Fruit fly (Drosophila melanogaster): ENCODE results near the gene ss.

The ss gene

dm6 chr3R:16423323-16423722 is 19.8 kb upstream of the ss start:
- no peak for TF ChIP-seq noc (tag; optimal IDR thresholded peaks at IDR 0.05)

- no peak for TF ChIP-seq noc (tag; optimal IDR thresholded peaks at IDR 0.05)
These were observed 13.0 kb upstream of the ss start for dm6 chr3R:16416508-16416907.

dm6 chr3R:16413734-16414133 is 10.2 kb upstream of the ss start:
- TF ChIP-seq noc (tag; optimal IDR thresholded peaks at IDR 0.05): no peak

- no peak for TF ChIP-seq noc (tag; optimal IDR thresholded peaks at IDR 0.05)
These were observed 7.2 kb upstream of the ss start for dm6 chr3R:16410706-16411105.

dm6 chr3R:16408434-16408833 is 4.9 kb upstream of the ss start:
- TF ChIP-seq noc (tag; optimal IDR thresholded peaks at IDR 0.05): no peak

- no peak for TF ChIP-seq noc (tag; optimal IDR thresholded peaks at IDR 0.05)
These were observed 3.1 kb upstream of the ss start for dm6 chr3R:16406618-16407017.

- no peak for TF ChIP-seq noc (tag; optimal IDR thresholded peaks at IDR 0.05)
These were observed 206 bp upstream of the ss start for dm6 chr3R:16403734-16404057.

- TF ChIP-seq noc (tag; optimal IDR thresholded peaks at IDR 0.05): no peak
These were observed 6.9 kb downstream of the ss start for dm6 chr3R:16396565-16396964.

dm6 chr3R:16395448-16395847 is 8.0 kb downstream of the ss start:
- no peak for TF ChIP-seq noc (tag; optimal IDR thresholded peaks at IDR 0.05)

dm6 chr3R:16394531-16394930 is 9.0 kb downstream of the ss start:
- TF ChIP-seq noc (tag; optimal IDR thresholded peaks at IDR 0.05): no peak

- no peak for TF ChIP-seq noc (tag; optimal IDR thresholded peaks at IDR 0.05)
These were observed 14.4 kb downstream of the ss start for dm6 chr3R:16389117-16389516.

- no peak for TF ChIP-seq noc (tag; optimal IDR thresholded peaks at IDR 0.05)
These were observed 16.5 kb downstream of the ss start for dm6 chr3R:16387039-16387438.

- TF ChIP-seq noc (tag; optimal IDR thresholded peaks at IDR 0.05): no peak
These were observed 17.9 kb downstream of the ss start for dm6 chr3R:16385586-16385985.

- TF ChIP-seq noc (tag; optimal IDR thresholded peaks at IDR 0.05): no peak
These were observed 29.4 kb downstream of the ss start for dm6 chr3R:16374101-16374500.

dm6 chr3R:16370433-16370832 is 33.1 kb downstream of the ss start, which contains the start of gene CG10317:
Gene CG10317, minus strand, starts transcription at chr3R:16370533.
- no peak for TF ChIP-seq noc (tag; optimal IDR thresholded peaks at IDR 0.05)

- no peak for TF ChIP-seq noc (tag; optimal IDR thresholded peaks at IDR 0.05)
These were observed 35.2 kb downstream of the ss start, which contains the start of gene js for dm6 chr3R:16368288-16368687. Gene js, minus strand, starts transcription at chr3R:16368306.

dm6 chr3R:16360008-16360407 is 43.5 kb downstream of the ss start, which contains the start of gene CG42446:
Gene CG42446, minus strand, starts transcription at chr3R:16360108.
- TF ChIP-seq noc (tag; optimal IDR thresholded peaks at IDR 0.05): no peak

dm6 chr3R:16359098-16359497 is 44.4 kb downstream of the ss start, which contains the start of gene CG17931:
Gene CG17931, minus strand, starts transcription at chr3R:16359466.
- TF ChIP-seq noc (tag; optimal IDR thresholded peaks at IDR 0.05): no peak

- no peak for TF ChIP-seq noc (tag; optimal IDR thresholded peaks at IDR 0.05)
These were observed 46.7 kb downstream of the ss start, which contains the start of gene CG10311 for dm6 chr3R:16356863-16357215. Gene CG10311, minus strand, starts transcription at chr3R:16357015.

Measured in whole organism, larva.